Worm (Caenorhabditis elegans): ENCODE results near the gene str-66.
"Not testable (repeated sequence)": the region's sequence is repeated elsewhere in the genome, so short reads cannot be mapped to it uniquely, and the experiment has no call there.

Gene str-66

DNA sequence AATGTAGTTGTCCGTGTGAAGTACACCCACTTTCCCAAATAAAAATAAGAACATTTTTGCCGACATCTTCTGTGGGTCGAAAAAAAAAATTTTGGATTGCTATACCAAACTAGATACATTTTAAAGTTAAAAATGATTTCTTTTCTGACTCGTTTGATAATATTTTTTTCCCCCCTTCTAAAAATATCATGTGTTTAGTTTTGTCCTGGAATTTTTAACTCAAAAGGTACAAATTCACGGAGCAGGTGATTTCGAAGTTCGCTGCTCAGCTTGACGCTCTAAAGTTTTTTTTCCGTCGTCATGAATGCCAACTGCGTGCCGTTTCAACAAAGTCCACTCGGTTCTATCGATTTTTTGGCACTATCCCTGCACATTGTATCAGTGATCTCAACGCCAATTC, 38.1 kb downstream of the str-66 start, which contains the start of gene srh-185:
Gene srh-185, plus strand, starts transcription at position 301 of the 400 bp plus-strand sequence.
- TF ChIP-seq madf-8 (GFP tag; conservative IDR thresholded peaks at IDR 0.05) (no peak), him-1 (tag; optimal IDR thresholded peaks at IDR 0.05) (no peak), lin-54 (GFP tag; optimal IDR thresholded peaks at IDR 0.05) (no peak), dpl-1 (GFP tag; optimal IDR thresholded peaks at IDR 0.05) (no peak), aptf-2 (GFP tag; conservative IDR thresholded peaks at IDR 0.05) (no peak), egl-18 (GFP tag; IDR thresholded peaks at IDR 0.05) (no peak), F57A8.1 (GFP tag; optimal IDR thresholded peaks at IDR 0.05) (no peak), Y95B8A.8 (GFP tag; IDR thresholded peaks at IDR 0.05) (no peak), F33H1.4 (GFP tag; IDR thresholded peaks at IDR 0.05) (no peak), dpff-1 (tag; optimal IDR thresholded peaks at IDR 0.05) (no peak), atf-7 (tag; optimal IDR thresholded peaks at IDR 0.05) (no peak), ztf-25 (GFP tag; IDR thresholded peaks at IDR 0.05) (no peak), egl-44 (GFP tag; IDR thresholded peaks at IDR 0.05) (no peak), hmg-20 (GFP tag; IDR thresholded peaks at IDR 0.05) (no peak), nfya-2 (GFP tag; IDR thresholded peaks at IDR 0.05) (no peak)

DNA sequence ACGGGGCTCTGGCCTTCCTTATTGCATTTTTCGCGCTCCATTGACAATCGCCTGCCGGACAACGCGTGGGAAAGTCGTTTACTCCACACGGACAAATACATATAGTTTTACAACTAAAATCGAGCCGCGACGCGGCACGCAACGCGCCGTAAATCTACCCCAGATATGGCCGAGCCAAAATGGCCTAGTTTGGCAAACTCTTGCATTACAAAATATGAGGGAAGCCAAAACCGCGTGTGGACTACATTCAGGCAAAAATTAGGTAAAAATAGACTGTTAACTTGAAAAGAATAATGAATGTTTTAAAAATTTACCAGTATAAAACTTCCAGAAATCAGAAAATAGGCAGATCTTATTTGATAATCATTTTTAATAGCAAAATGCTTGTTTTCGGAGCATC, 39.6 kb downstream of the str-66 start, which contains the start of gene srt-16:
Gene srt-16, minus strand, starts transcription at position 101 of the 400 bp plus-strand sequence.
- not testable (repeated sequence) for TF ChIP-seq lin-26, dox-1, ceh-40 (GFP tag; IDR thresholded peaks at IDR 0.05)

DNA sequence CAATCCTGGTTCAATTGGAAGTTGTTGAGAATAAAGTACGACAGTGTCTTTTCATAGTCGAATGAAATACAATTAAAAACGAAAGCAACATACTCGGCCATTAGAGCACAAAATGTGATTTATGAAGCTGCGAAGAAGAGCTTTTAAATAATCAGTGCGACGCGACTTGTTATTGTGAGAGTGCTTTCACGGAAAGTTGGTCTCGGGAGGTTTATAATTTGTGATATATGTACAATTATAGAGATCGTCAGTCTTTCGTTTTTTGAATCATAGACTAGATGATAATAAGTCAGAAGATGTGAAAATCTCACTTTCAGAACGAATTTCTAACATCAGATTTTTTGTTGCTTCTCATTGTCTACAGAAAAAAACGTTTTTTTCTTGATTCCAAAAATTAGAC, 42.0 kb downstream of the str-66 start, which contains the start of gene srt-15:
Gene srt-15, minus strand, starts transcription at position 101 of the 400 bp plus-strand sequence.
- no peak for TF ChIP-seq snpc-1.3 (tag; optimal IDR thresholded peaks at IDR 0.05; ENCODE audit: insufficient read depth)
- no peak for TF ChIP-seq C06A6.2 (GFP tag; conservative IDR thresholded peaks at IDR 0.05)
- no peak for TF ChIP-seq egl-44 (GFP tag; IDR thresholded peaks at IDR 0.05)
- TF ChIP-seq Y95B8A.8 (GFP tag; IDR thresholded peaks at IDR 0.05), result no peak
- no peak for TF ChIP-seq nhr-80 (tag; optimal IDR thresholded peaks at IDR 0.05)
- no peak for TF ChIP-seq F33H1.4 (GFP tag; IDR thresholded peaks at IDR 0.05)
- TF ChIP-seq gei-17 (GFP tag; optimal IDR thresholded peaks at IDR 0.05), result no peak
- TF ChIP-seq cebp-1 (GFP tag; IDR thresholded peaks at IDR 0.05), result no peak
- no peak for TF ChIP-seq cebp-1 (tag; optimal IDR thresholded peaks at IDR 0.05)
- TF ChIP-seq F39B2.1 (GFP tag; IDR thresholded peaks at IDR 0.05), result no peak
- no peak for TF ChIP-seq pbrm-1 (GFP tag; IDR thresholded peaks at IDR 0.05)
- no peak for TF ChIP-seq K11D2.4 (GFP tag; IDR thresholded peaks at IDR 0.05)

- TF ChIP-seq attf-5 (GFP tag; optimal IDR thresholded peaks at IDR 0.05), result no peak
- TF ChIP-seq let-526 (GFP tag; IDR thresholded peaks at IDR 0.05), result no peak
- no peak for TF ChIP-seq dpff-1 (tag; optimal IDR thresholded peaks at IDR 0.05)
- TF ChIP-seq B0261.1 (tag; optimal IDR thresholded peaks at IDR 0.05), result no peak
- no peak for TF ChIP-seq die-1 (tag; optimal IDR thresholded peaks at IDR 0.05)
- TF ChIP-seq snpc-1.3 (tag; optimal IDR thresholded peaks at IDR 0.05; ENCODE audit: insufficient read depth), result no peak
- TF ChIP-seq xnd-1 (tag; optimal IDR thresholded peaks at IDR 0.05), result no peak
- no peak for TF ChIP-seq attf-6 (GFP tag; IDR thresholded peaks at IDR 0.05)
- no peak for TF ChIP-seq hsf-1 (GFP tag; IDR thresholded peaks at IDR 0.05)
- TF ChIP-seq lsl-1 (GFP tag; optimal IDR thresholded peaks at IDR 0.05), result no peak
- no peak for TF ChIP-seq fkh-3 (tag; optimal IDR thresholded peaks at IDR 0.05)
- no peak for TF ChIP-seq B0019.2 (GFP tag; conservative IDR thresholded peaks at IDR 0.05)
- TF ChIP-seq somi-1 (GFP tag; optimal IDR thresholded peaks at IDR 0.05), result no peak
- TF ChIP-seq sdz-38 (tag; optimal IDR thresholded peaks at IDR 0.05), result no peak
- no peak for TF ChIP-seq lin-54 (GFP tag; optimal IDR thresholded peaks at IDR 0.05)
- no peak for TF ChIP-seq lir-1 (GFP tag; conservative IDR thresholded peaks at IDR 0.05)
- TF ChIP-seq let-607 (tag; optimal IDR thresholded peaks at IDR 0.05), result no peak
- no peak for TF ChIP-seq T26A5.8 (tag; optimal IDR thresholded peaks at IDR 0.05)
- TF ChIP-seq nfya-1 (tag; optimal IDR thresholded peaks at IDR 0.05; ENCODE audit: borderline replicate concordance, insufficient read depth), result no peak
Observed at ce11 chrV:3058996-3059395, 45.0 kb downstream of the str-66 start, which contains the start of gene str-244. Gene str-244 (minus strand): TSS chrV:3059096.

All from whole organism, young adult.